Fruit fly (Drosophila melanogaster): ENCODE data around the gene Remo.

Gene Remo

dm6 chrX:13337454-13337853 is 49.6 kb downstream of the Remo start, which contains the start of gene RpS15Aa (continued):
- TF ChIP-seq tll (GFP tag; optimal IDR thresholded peaks at IDR 0.05) (no peak), CG12236 (GFP tag; optimal IDR thresholded peaks at IDR 0.05) (peak; percentile 57), sqz (GFP tag; optimal IDR thresholded peaks at IDR 0.05) (peak; percentile 82), CG1602 (GFP tag; optimal IDR thresholded peaks at IDR 0.05) (peak; percentile 44), pfk (GFP tag; optimal IDR thresholded peaks at IDR 0.05) (peak; percentile 68), Drgx (GFP tag; IDR thresholded peaks at IDR 0.05) (peak; percentile 31; the same call in 1 of the 2 replicates), vnd (GFP tag; IDR thresholded peaks at IDR 0.05; ENCODE audit: partially characterized antibody) (peak; percentile 32; the same call in 1 of the 3 replicates), MBD-R2 (GFP tag; IDR thresholded peaks at IDR 0.05) (peak; percentile 56; the same call in 1 of the 2 replicates), chinmo (GFP tag; IDR thresholded peaks at IDR 0.05; ENCODE audit: partially characterized antibody) (no peak), usp (GFP tag; optimal IDR thresholded peaks at IDR 0.05) (no peak), CG7357 (GFP tag; IDR thresholded peaks at IDR 0.05) (no peak), Hr39 (optimal IDR thresholded peaks at IDR 0.05) (no peak), CG12155 (GFP tag; optimal IDR thresholded peaks at IDR 0.05) (peak; percentile 27), CG31224 (GFP tag; IDR thresholded peaks at IDR 0.05) (peak; percentile 68), Six4 (GFP tag; optimal IDR thresholded peaks at IDR 0.05) (peak; percentile 26), CG7372 (GFP tag; IDR thresholded peaks at IDR 0.05) (peak; percentile 71; the same call in 1 of the 2 replicates), CG14965 (GFP tag; optimal IDR thresholded peaks at IDR 0.05; ENCODE audit: borderline replicate concordance) (peak; percentile 53), wor (GFP tag; IDR thresholded peaks at IDR 0.05) (no peak), Taf1 (GFP tag; IDR thresholded peaks at IDR 0.05) (peak; percentile 33; the same call in 1 of the 2 replicates), CG32767 (GFP tag; IDR thresholded peaks at IDR 0.05) (peak; percentile 41; the same call in 1 of the 2 replicates), ato (GFP tag; IDR thresholded peaks at IDR 0.05; ENCODE audit: partially characterized antibody) (peak; percentile 43; the same call in 1 of the 2 replicates), CG10979 (tag; optimal IDR thresholded peaks at IDR 0.05) (peak; percentile 50), cato (GFP tag; optimal IDR thresholded peaks at IDR 0.05; ENCODE audit: borderline replicate concordance) (peak; percentile 34), CG15073 (GFP tag; optimal IDR thresholded peaks at IDR 0.05) (no peak), B-H1 (GFP tag; IDR thresholded peaks at IDR 0.05) (peak; percentile 41; the same call in 2 of the 3 replicates), MESR4 (GFP tag; optimal IDR thresholded peaks at IDR 0.05) (peak; percentile 89), Lpt (GFP tag; optimal IDR thresholded peaks at IDR 0.05) (no peak), Jarid2 (GFP tag; optimal IDR thresholded peaks at IDR 0.05) (peak; percentile 56), CG6175 (GFP tag; IDR thresholded peaks at IDR 0.05) (peak; percentile 75; the same call in 2 of the 3 replicates), tio (GFP tag; optimal IDR thresholded peaks at IDR 0.05) (peak; percentile 42), CG10147 (GFP tag; optimal IDR thresholded peaks at IDR 0.05) (peak; percentile 25), CG15479 (GFP tag; optimal IDR thresholded peaks at IDR 0.05) (no peak), cwo (GFP tag; optimal IDR thresholded peaks at IDR 0.05) (no peak), grau (tag; optimal IDR thresholded peaks at IDR 0.05) (peak; percentile 59), gro (GFP tag; optimal IDR thresholded peaks at IDR 0.05) (peak; percentile 14), sc (optimal IDR thresholded peaks at IDR 0.05) (no peak), sc (GFP tag; optimal IDR thresholded peaks at IDR 0.05) (peak; percentile 22), sim (GFP tag; IDR thresholded peaks at IDR 0.05) (no peak; the same call in 1 of the 2 replicates), chif (GFP tag; optimal IDR thresholded peaks at IDR 0.05) (peak; percentile 50 to 77), CTCF (GFP tag; optimal IDR thresholded peaks at IDR 0.05) (peak; percentile 61), tap (tag; optimal IDR thresholded peaks at IDR 0.05) (peak; percentile 58), CG17802 (tag; optimal IDR thresholded peaks at IDR 0.05) (peak; percentile 69), CG1647 (GFP tag; optimal IDR thresholded peaks at IDR 0.05) (peak; percentile 62), slp2 (GFP tag; optimal IDR thresholded peaks at IDR 0.05) (peak; percentile 77), CG11247 (GFP tag; IDR thresholded peaks at IDR 0.05) (peak; percentile 77), disco-r (GFP tag; optimal IDR thresholded peaks at IDR 0.05) (peak; percentile 60), zf30C (GFP tag; optimal IDR thresholded peaks at IDR 0.05) (peak; percentile 15), CG11085 (GFP tag; IDR thresholded peaks at IDR 0.05) (peak; percentile 87), tx (GFP tag; optimal IDR thresholded peaks at IDR 0.05) (peak; percentile 35), CG10654 (GFP tag; optimal IDR thresholded peaks at IDR 0.05) (peak; percentile 68), NK7.1 (GFP tag; optimal IDR thresholded peaks at IDR 0.05) (peak; percentile 60), fd102C (GFP tag; optimal IDR thresholded peaks at IDR 0.05) (peak; percentile 48)
